Fruit fly (Drosophila melanogaster) Kc167 (cell line): ENCODE data around the gene CG7333.

Experiments used
- h ChIP-seq: fragments of >200 bp; optimal IDR thresholded peaks from 3 replicates; lab custom pipeline; 2018; ENCODE audit warnings: missing external identifiers
- psq ChIP-seq: fragments of >200 bp; optimal IDR thresholded peaks from 2 replicates; lab custom pipeline; 2017; ENCODE audit warnings: missing external identifiers
- ttk ChIP-seq: sonication (Bioruptor generic); optimal IDR thresholded peaks from 2 replicates; lab custom pipeline; 2017; ENCODE audit warnings: missing external identifiers

DNA sequence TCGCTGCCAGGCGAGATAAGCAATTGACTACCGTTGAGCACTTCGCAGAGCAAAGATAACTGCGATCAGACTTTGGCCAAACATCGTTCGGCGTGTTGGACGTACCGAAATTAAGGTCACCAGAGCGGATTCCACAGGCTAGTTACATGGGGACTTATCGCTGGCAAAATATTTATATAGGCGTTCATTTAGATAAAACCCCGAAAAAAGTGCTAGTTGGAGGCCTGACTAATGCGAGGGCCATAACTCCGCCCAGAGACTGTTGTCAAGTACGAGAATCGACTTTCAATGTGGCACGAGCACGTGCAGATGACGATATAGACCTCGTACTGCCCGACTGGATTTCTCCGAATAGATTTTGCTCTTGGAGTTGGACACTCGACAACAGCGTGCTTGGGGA, 19.5 kb downstream of the CG7333 start:
- TF ChIP-seq ttk (lab: Kevin White, UChicago), result no peak
- TF ChIP-seq psq, result no peak
- TF ChIP-seq h (lab: Kevin White, UChicago), result no peak
